Worm (Caenorhabditis elegans): ENCODE measurements around the gene prp-38.

DNA sequence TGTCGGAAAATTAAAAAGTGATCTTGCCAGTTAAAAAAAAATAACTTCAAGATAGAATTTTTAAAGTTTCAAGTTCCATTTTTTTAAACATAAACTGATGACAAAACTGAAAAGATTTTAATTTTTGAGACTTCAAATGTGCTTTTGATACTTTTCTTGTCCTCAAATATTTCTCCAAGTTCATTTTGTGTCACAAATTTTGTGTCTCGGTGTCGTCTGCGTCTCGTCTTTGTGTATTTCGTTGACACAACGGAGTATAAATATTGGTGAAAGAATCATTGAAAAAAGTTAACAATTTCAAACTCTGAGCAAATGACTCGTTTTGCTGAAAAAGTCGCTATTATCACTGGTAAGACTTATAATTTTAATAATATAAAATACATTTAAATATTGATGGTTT, 21.8 kb downstream of the prp-38 start, which contains the start of gene D1054.8:
- TF ChIP-seq pag-3 (tag; optimal IDR thresholded peaks at IDR 0.05; ENCODE audit: borderline replicate concordance) (no peak), fax-1 (tag; optimal IDR thresholded peaks at IDR 0.05) (no peak), nfya-1 (tag; optimal IDR thresholded peaks at IDR 0.05) (no peak), pat-9 (tag; optimal IDR thresholded peaks at IDR 0.05) (no peak), hlh-8 (tag; optimal IDR thresholded peaks at IDR 0.05) (no peak), zip-5 (tag; optimal IDR thresholded peaks at IDR 0.05) (no peak)
